Worm (Caenorhabditis elegans) whole organism, late embryonic: Measurements from ENCODE around the gene dsl-1.
A peak's percentile ranks its signal among the peaks of the same experiment; 100 is the strongest.

Source experiments
- C38D4.7 ChIP-seq: fragments of 200-800 bp; sonication (Bioruptor generic); optimal IDR thresholded peaks from 2 replicates; lab custom pipeline; 2018; ENCODE audit warnings: mild to moderate bottlenecking, missing genetic modification characterization, moderate library complexity, missing compliant biosample characterization
- K02D7.2 ChIP-seq: sonication (generic microtip); optimal IDR thresholded peaks from 2 replicates; lab custom pipeline; 2017; ENCODE audit warnings: mild to moderate bottlenecking, missing genetic modification characterization, missing compliant biosample characterization
- ama-1 ChIP-seq: fragments of 150-350 bp; optimal IDR thresholded peaks from 2 replicates; lab custom pipeline; 2014
- ceh-14 ChIP-seq: sonication (generic microtip); optimal IDR thresholded peaks from 2 replicates; lab custom pipeline; 2016; ENCODE audit warnings: missing genotype, missing genetic modification characterization, missing compliant biosample characterization
- ceh-19 ChIP-seq: fragments of 200-800 bp; sonication (Bioruptor generic); optimal IDR thresholded peaks from 2 replicates; lab custom pipeline; 2018; ENCODE audit warnings: mild to moderate bottlenecking, missing genetic modification characterization, missing compliant biosample characterization
- ceh-22 ChIP-seq: sonication (generic microtip); optimal IDR thresholded peaks from 2 replicates; lab custom pipeline; 2017; ENCODE audit warnings: missing biosample characterization, missing genetic modification characterization
- ceh-24 ChIP-seq: sonication (generic microtip); optimal IDR thresholded peaks from 2 replicates; lab custom pipeline; 2016; ENCODE audit warnings: mild to moderate bottlenecking, missing genetic modification characterization, missing compliant biosample characterization
- ceh-31 ChIP-seq: sonication (generic microtip); optimal IDR thresholded peaks from 2 replicates; lab custom pipeline; 2016; ENCODE audit warnings: missing genetic modification characterization, missing compliant biosample characterization
- ceh-48 ChIP-seq: sonication (generic microtip); optimal IDR thresholded peaks from 2 replicates; lab custom pipeline; 2016; ENCODE audit warnings: missing genetic modification characterization, inconsistent platforms, missing compliant biosample characterization
- ceh-6 ChIP-seq: fragments of 200-800 bp; sonication (Bioruptor generic); optimal IDR thresholded peaks from 2 replicates; lab custom pipeline; 2018; ENCODE audit warnings: mild to moderate bottlenecking, missing genetic modification characterization, missing compliant biosample characterization
- ceh-9 ChIP-seq: sonication (generic microtip); optimal IDR thresholded peaks from 2 replicates; lab custom pipeline; 2016; ENCODE audit warnings: mild to moderate bottlenecking, missing genetic modification characterization, inconsistent platforms, missing compliant biosample characterization
- che-1 ChIP-seq: sonication (generic microtip); optimal IDR thresholded peaks from 2 replicates; lab custom pipeline; 2016; ENCODE audit warnings: mild to moderate bottlenecking, missing genetic modification characterization, missing compliant biosample characterization
- elt-4 ChIP-seq: sonication (generic microtip); optimal IDR thresholded peaks from 2 replicates; lab custom pipeline; 2016; ENCODE audit warnings: missing genetic modification characterization, missing compliant biosample characterization
- eyg-1 ChIP-seq: sonication (generic microtip); optimal IDR thresholded peaks from 2 replicates; lab custom pipeline; 2016; ENCODE audit warnings: missing genotype, missing genetic modification characterization, missing compliant biosample characterization
- fkh-10 ChIP-seq: fragments of 150-350 bp; optimal IDR thresholded peaks from 2 replicates; lab custom pipeline; 2014; ENCODE audit warnings: missing biosample characterization, missing genetic modification reagents, missing genetic modification characterization
- hlh-13 ChIP-seq: fragments of 200-800 bp; sonication (Bioruptor generic); optimal IDR thresholded peaks from 2 replicates; lab custom pipeline; 2018; ENCODE audit warnings: mild to moderate bottlenecking, missing genetic modification characterization, missing compliant biosample characterization
- hlh-6 ChIP-seq: sonication (generic microtip); optimal IDR thresholded peaks from 2 replicates; lab custom pipeline; 2016; ENCODE audit warnings: missing genotype, missing genetic modification characterization, missing compliant biosample characterization
- lin-11 ChIP-seq: fragments of 200-800 bp; sonication (Bioruptor generic); optimal IDR thresholded peaks from 2 replicates; lab custom pipeline; 2018; ENCODE audit warnings: mild to moderate bottlenecking, missing genetic modification characterization, missing compliant biosample characterization
- madf-2 ChIP-seq: sonication (generic microtip); optimal IDR thresholded peaks from 2 replicates; lab custom pipeline; 2017; ENCODE audit warnings: missing genetic modification characterization, missing compliant biosample characterization
- mec-3 ChIP-seq: sonication (generic microtip); optimal IDR thresholded peaks from 2 replicates; lab custom pipeline; 2016; ENCODE audit warnings: borderline replicate concordance, missing genetic modification characterization, missing compliant biosample characterization
- nfya-1 ChIP-seq: sonication (generic microtip); optimal IDR thresholded peaks from 2 replicates; lab custom pipeline; 2017; ENCODE audit warnings: missing genetic modification characterization, mild to moderate bottlenecking, missing compliant biosample characterization, antibody characterized with exemption, moderate library complexity
- pag-3 ChIP-seq: sonication (generic microtip); optimal IDR thresholded peaks from 2 replicates; lab custom pipeline; 2016; ENCODE audit warnings: missing compliant biosample characterization, missing genetic modification characterization, borderline replicate concordance
- pat-9 ChIP-seq: fragments of 200-800 bp; sonication (Bioruptor generic); optimal IDR thresholded peaks from 2 replicates; lab custom pipeline; 2018; ENCODE audit warnings: mild to moderate bottlenecking, missing genetic modification characterization, moderate library complexity, missing compliant biosample characterization
- pha-2 ChIP-seq: sonication (generic microtip); optimal IDR thresholded peaks from 2 replicates; lab custom pipeline; 2017; ENCODE audit warnings: mild to moderate bottlenecking, missing genetic modification characterization, missing compliant biosample characterization
- ref-2 ChIP-seq: sonication (generic microtip); optimal IDR thresholded peaks from 2 replicates; lab custom pipeline; 2016; ENCODE audit warnings: missing genetic modification characterization, missing compliant biosample characterization
- rnt-1 ChIP-seq: sonication (generic microtip); optimal IDR thresholded peaks from 2 replicates; lab custom pipeline; 2016; ENCODE audit warnings: missing genetic modification characterization, missing compliant biosample characterization
- sox-4 ChIP-seq: sonication (generic microtip); optimal IDR thresholded peaks from 2 replicates; lab custom pipeline; 2017; ENCODE audit warnings: mild to moderate bottlenecking, missing genetic modification characterization, inconsistent platforms, missing compliant biosample characterization
- syd-9 ChIP-seq: sonication (generic microtip); optimal IDR thresholded peaks from 2 replicates; lab custom pipeline; 2016; ENCODE audit warnings: mild to moderate bottlenecking, missing genetic modification characterization, moderate library complexity, missing compliant biosample characterization
- tbx-2 ChIP-seq: sonication (generic microtip); optimal IDR thresholded peaks from 2 replicates; lab custom pipeline; 2016; ENCODE audit warnings: missing genetic modification characterization, missing compliant biosample characterization
- unc-42 ChIP-seq: sonication (generic microtip); optimal IDR thresholded peaks from 2 replicates; lab custom pipeline; 2016; ENCODE audit warnings: missing genotype, missing genetic modification characterization, missing compliant biosample characterization
- zip-5 ChIP-seq: sonication (generic microtip); optimal IDR thresholded peaks from 2 replicates; lab custom pipeline; 2016; ENCODE audit warnings: missing genetic modification characterization, missing compliant biosample characterization
- ztf-16 ChIP-seq: sonication (generic microtip); optimal IDR thresholded peaks from 2 replicates; lab custom pipeline; 2017; ENCODE audit warnings: missing genetic modification characterization, missing compliant biosample characterization

The dsl-1 gene

ce11 chrIV:1212357-1212756 lies 4.5 kb upstream of the dsl-1 start:
- no peak for TF ChIP-seq tbx-2 (tag; lab: Kevin White, UChicago)
- TF ChIP-seq unc-42 (tag; lab: Kevin White, UChicago): peak; percentile 89
- TF ChIP-seq, all 69 proteins: peak for 1

DNA sequence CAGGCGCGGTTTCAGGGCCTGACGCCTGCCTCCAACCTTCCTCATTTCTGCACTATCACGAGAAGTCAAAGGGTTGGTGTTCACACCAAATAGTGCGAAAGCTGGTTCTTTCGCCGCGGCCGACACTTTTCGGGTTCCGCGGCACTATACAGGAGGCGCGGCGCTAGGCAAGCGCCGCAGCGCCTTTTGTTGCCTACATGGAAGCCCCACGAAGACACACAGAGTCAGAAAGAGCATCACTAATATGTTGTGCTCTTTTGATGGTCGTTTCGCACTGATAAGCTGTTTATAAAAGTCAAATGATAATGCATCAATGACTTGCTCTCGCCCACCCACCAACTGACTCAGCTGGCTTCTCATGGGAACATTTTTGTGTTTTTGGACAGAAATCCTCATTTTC lies 4.0 kb upstream of the dsl-1 start:
- no peak for TF ChIP-seq ceh-14 (tag; lab: Kevin White, UChicago)
- TF ChIP-seq ceh-22 (tag; lab: Kevin White, UChicago): no peak

- TF ChIP-seq syd-9 (tag; lab: Kevin White, UChicago) (no peak), che-1 (tag; lab: Kevin White, UChicago) (no peak), unc-42 (tag; lab: Kevin White, UChicago) (no peak), hlh-6 (tag; lab: Kevin White, UChicago) (no peak), ztf-16 (tag; lab: Kevin White, UChicago) (no peak), ama-1 (lab: Kevin White, UChicago) (no peak), lin-11 (no peak)
- TF ChIP-seq, all 69 proteins: peak for 0
Observed at ce11 chrIV:1209813-1210212, 1.9 kb upstream of the dsl-1 start.

DNA sequence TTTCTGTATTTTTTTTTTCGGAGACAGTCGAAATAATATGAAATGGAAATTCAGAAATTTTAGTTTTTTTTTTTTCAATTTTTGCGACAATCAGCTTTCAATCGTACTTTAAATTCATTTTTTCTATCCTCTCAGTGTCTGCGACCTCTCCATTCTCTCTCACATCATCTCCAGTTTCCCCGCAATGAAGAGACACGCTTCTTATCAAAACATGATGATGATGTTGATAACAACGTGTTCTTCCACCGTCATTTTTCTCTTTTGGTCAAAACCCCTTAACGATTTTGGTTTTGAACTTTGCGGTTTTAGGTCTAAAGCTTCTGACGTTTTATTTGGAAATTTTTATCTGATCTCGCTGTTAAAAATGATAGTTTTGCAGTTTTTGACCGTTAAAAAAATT lies 1.4 kb upstream of the dsl-1 start:
- TF ChIP-seq hlh-6 (tag; lab: Kevin White, UChicago) (no peak), lin-11 (no peak)

- TF ChIP-seq eyg-1 (tag; lab: Kevin White, UChicago) (no peak), nfya-1 (tag; lab: Kevin White, UChicago) (no peak), unc-42 (tag; lab: Kevin White, UChicago) (no peak), fkh-10 (GFP tag; lab: Kevin White, UChicago) (no peak), K02D7.2 (no peak), madf-2 (no peak), pag-3 (tag; lab: Kevin White, UChicago) (no peak)
Observed at ce11 chrIV:1204870-1205269, 3.0 kb downstream of the dsl-1 start, which contains the start of gene dsl-2. TSS of gene dsl-2 (minus strand) at chrIV:1204970.

ce11 chrIV:1199501-1199900 lies 8.4 kb downstream of the dsl-1 start:
- no peak for TF ChIP-seq ceh-19 (GFP tag; lab: Kevin White, UChicago)
- TF ChIP-seq zip-5 (tag; lab: Kevin White, UChicago): no peak
- TF ChIP-seq hlh-13 (GFP tag; lab: Kevin White, UChicago): no peak
- no peak for TF ChIP-seq ceh-48
- TF ChIP-seq, all 69 proteins: peak for 0

DNA sequence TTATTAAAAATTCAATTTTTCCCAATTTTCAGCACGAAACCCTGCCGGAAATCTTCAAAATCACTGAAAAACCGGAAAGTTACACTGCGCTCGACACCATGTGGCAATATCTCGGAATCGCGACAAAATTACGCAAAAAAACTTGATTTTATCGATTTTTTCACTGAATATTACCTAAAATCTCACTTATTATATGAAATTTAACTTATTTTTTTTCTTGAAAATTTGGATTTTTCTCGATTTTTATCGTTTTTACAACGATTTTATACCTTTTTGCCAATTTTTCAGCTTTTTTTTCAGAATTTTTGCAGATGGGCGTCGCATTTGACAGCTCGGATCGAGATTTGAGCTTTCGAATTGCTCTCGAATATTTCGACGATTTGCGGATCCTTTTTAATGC lies 15.1 kb downstream of the dsl-1 start, which contains the start of gene spl-3:
spl-3 (plus strand) TSS at position 301 of the 400 bp plus-strand sequence.
- TF ChIP-seq sox-4 (tag; lab: Kevin White, UChicago) (no peak), ama-1 (lab: Kevin White, UChicago) (no peak), ref-2 (no peak), rnt-1 (tag; lab: Kevin White, UChicago) (no peak), ceh-24 (no peak), nfya-1 (tag; lab: Kevin White, UChicago) (no peak), pha-2 (no peak), ceh-14 (tag; lab: Kevin White, UChicago) (no peak), ceh-9 (tag; lab: Kevin White, UChicago) (no peak), zip-5 (tag; lab: Kevin White, UChicago) (no peak), elt-4 (tag; lab: Kevin White, UChicago) (no peak), pat-9 (tag; lab: Kevin White, UChicago) (no peak), mec-3 (tag; lab: Kevin White, UChicago) (no peak), ceh-31 (no peak), pag-3 (tag; lab: Kevin White, UChicago) (no peak), syd-9 (tag; lab: Kevin White, UChicago) (no peak), hlh-6 (tag; lab: Kevin White, UChicago) (no peak), C38D4.7 (GFP tag; lab: Kevin White, UChicago) (no peak), ceh-6 (no peak)
